Fruit fly (Drosophila melanogaster): Measurements from ENCODE around the gene CG12483.

DNA sequence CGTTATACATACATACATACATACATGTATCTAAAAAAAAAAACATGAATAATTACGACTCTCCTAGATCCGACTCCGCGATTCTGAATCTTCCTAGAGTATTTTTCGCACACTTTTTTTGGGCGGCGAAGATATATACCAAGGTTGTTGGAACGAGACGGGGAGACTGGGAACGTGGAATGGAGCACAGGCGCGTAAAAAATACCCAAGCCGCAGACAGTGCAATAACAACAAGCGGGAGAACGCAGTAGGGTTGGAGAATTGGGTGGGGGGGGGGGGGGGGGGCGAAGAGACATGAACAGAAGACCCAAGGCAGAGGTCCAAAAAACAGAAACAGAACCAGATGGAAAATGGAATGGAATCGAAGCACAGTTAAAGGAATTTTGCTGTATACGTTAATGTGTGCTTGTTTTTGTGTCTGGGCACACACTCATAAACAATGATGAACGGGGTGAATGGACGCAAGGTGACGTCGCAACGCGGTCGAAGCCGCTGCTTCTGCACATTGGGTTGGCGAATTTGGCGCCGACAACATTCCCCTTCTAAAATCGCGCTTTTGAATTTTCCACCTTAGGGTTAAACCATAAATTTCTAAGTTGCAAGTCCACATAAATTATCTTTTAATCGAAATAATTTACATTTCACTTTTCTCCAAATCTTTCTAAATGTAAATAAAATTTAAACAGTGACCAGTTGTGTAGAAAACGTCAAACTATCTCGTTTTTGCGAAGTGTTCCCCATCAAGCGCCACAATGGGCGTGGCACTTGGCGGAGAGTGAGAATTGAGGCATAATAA lies 24.6 kb downstream of the CG12483 start:
- TF ChIP-seq Hr83 (GFP tag; optimal IDR thresholded peaks at IDR 0.05; ENCODE audit: poor library complexity, severe bottlenecking) (no peak), pan (optimal IDR thresholded peaks at IDR 0.05) (no peak), psq (GFP tag; optimal IDR thresholded peaks at IDR 0.05) (peak; percentile 93), N (GFP tag; optimal IDR thresholded peaks at IDR 0.05) (no peak)

Measured in whole organism, wandering third instar larva.